Worm (Caenorhabditis elegans) whole organism, young adult: ENCODE measurements around the gene dmd-4.

Experiments
- C06A6.2 ChIP-seq: fragments of 200-800 bp; sonication (Bioruptor generic); conservative IDR thresholded peaks from 2 replicates; pipeline ENCODE4 v1.3.6; 2022; ENCODE audit warnings: missing genetic modification characterization, missing compliant biosample characterization
- ama-1 ChIP-seq, 3 experiments: fragments of 150-350 bp in 1 of 3; sonication (generic microtip) in 2 of 3; optimal IDR thresholded peaks; 2 replicates each; lab custom pipeline; 2014 to 2018; ENCODE audit warnings: missing biosample characterization in 2 of 3, missing genetic modification characterization in 2 of 3, missing genetic modification reagents in 2 of 3
- dpl-1 ChIP-seq: fragments of 150-350 bp; optimal IDR thresholded peaks from 2 replicates; lab custom pipeline; 2014; ENCODE audit warnings: missing biosample characterization, missing genetic modification reagents, missing genetic modification characterization
- efl-1 ChIP-seq: fragments of 150-350 bp; optimal IDR thresholded peaks from 2 replicates; lab custom pipeline; 2014; ENCODE audit warnings: missing biosample characterization, missing genetic modification reagents, missing genetic modification characterization
- hmg-20 ChIP-seq: fragments of 200-800 bp; sonication (Bioruptor generic); IDR thresholded peaks from 2 replicates; pipeline ENCODE4 v1.3.6; 2022; ENCODE audit warnings: missing genetic modification reagents, missing genetic modification characterization, missing compliant biosample characterization
- hsf-1 ChIP-seq: fragments of 200-800 bp; sonication (Bioruptor generic); IDR thresholded peaks from 2 replicates; pipeline ENCODE4 v1.3.6; 2022; ENCODE audit warnings: missing genetic modification reagents, missing genetic modification characterization, missing compliant biosample characterization
- nfya-1 ChIP-seq: sonication (generic microtip); optimal IDR thresholded peaks from 2 replicates; lab custom pipeline; 2017; ENCODE audit warnings: antibody characterized with exemption, missing compliant biosample characterization, missing genetic modification characterization, borderline replicate concordance; ENCODE audit not compliant: insufficient read depth
- nfya-2 ChIP-seq: fragments of 200-800 bp; sonication (Bioruptor generic); IDR thresholded peaks from 2 replicates; pipeline ENCODE4 v1.3.6; 2022; ENCODE audit warnings: missing genetic modification reagents, missing genetic modification characterization, missing compliant biosample characterization
- rec-8 ChIP-seq, 2 experiments: sonication (generic microtip); optimal IDR thresholded peaks; 2 replicates each; lab custom pipeline; 2016; ENCODE audit warnings: mild to moderate bottlenecking in 2 of 2, missing genetic modification characterization in 2 of 2, missing genetic modification reagents in 2 of 2, missing genotype in 2 of 2, missing biosample characterization in 1 of 2, missing compliant biosample characterization in 1 of 2, moderate library complexity in 1 of 2
- snpc-4 ChIP-seq, 5 experiments: fragments of 150-350 bp in 1 of 5; sonication (generic microtip) in 4 of 5; optimal IDR thresholded peaks; 2 replicates each; lab custom pipeline; 2014 to 2018; ENCODE audit warnings: missing genetic modification characterization in 5 of 5, missing biosample characterization in 3 of 5, antibody characterized with exemption in 2 of 5, mild to moderate bottlenecking in 2 of 5, missing compliant biosample characterization in 2 of 5, missing genotype in 2 of 5, moderate library complexity in 2 of 5, missing genetic modification reagents in 1 of 5
- somi-1 ChIP-seq: fragments of 200-800 bp; sonication (Bioruptor generic); optimal IDR thresholded peaks from 2 replicates; lab custom pipeline; 2018; ENCODE audit warnings: mild to moderate bottlenecking, missing genetic modification characterization, missing compliant biosample characterization
- unc-130 ChIP-seq: sonication (generic microtip); optimal IDR thresholded peaks from 2 replicates; lab custom pipeline; 2016; ENCODE audit warnings: missing genetic modification reagents, missing genetic modification characterization, missing compliant biosample characterization
- ztf-22 ChIP-seq: fragments of 200-800 bp; sonication (Bioruptor generic); optimal IDR thresholded peaks from 2 replicates; lab custom pipeline; 2018; ENCODE audit warnings: mild to moderate bottlenecking, missing genetic modification characterization, moderate library complexity, missing compliant biosample characterization

DNA sequence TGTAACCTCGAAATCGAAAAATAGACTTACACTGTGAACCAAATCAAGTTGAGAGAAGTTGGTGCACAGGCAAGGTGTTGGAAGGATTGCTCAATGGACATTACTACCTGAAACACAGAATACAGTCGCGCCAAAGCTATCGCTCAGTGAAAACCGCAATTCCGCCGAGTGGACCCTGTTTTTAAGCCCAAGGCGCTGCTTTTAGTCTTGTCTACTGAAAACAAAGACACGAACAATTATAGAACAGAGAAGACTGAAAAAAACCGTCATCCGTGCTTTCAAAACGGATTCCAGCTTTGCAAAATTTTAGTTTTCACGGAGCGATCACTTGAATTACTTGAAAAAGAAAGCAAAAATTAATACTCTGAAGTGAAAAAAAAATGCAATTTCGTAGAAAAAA, 6.5 kb upstream of the dmd-4 start, which contains the start of gene F31F6.1:
- TF ChIP-seq C06A6.2 (GFP tag; lab: Robert Waterston, UW), result no peak
- TF ChIP-seq ama-1 (optimal IDR thresholded peaks at IDR 0.05; lab: Kevin White, UChicago), result no peak
- no peak for TF ChIP-seq ama-1 (GFP tag; optimal IDR thresholded peaks at IDR 0.05; lab: Kevin White, UChicago)
- TF ChIP-seq nfya-2 (GFP tag; lab: Robert Waterston, UW), result no peak
- TF ChIP-seq dpl-1 (GFP tag; lab: Kevin White, UChicago), result no peak
- TF ChIP-seq snpc-4 (GFP tag; optimal IDR thresholded peaks at IDR 0.05; lab: Kevin White, UChicago), result no peak
- no peak for TF ChIP-seq snpc-4 (tag; optimal IDR thresholded peaks at IDR 0.05; lab: Kevin White, UChicago)
- no peak for TF ChIP-seq unc-130 (GFP tag; lab: Kevin White, UChicago)
- no peak for TF ChIP-seq somi-1 (GFP tag; lab: Kevin White, UChicago)
- no peak for TF ChIP-seq nfya-1 (tag; lab: Kevin White, UChicago)
- TF ChIP-seq hsf-1 (GFP tag; lab: Robert Waterston, UW), result no peak
- TF ChIP-seq ztf-22, result no peak
- TF ChIP-seq hmg-20 (GFP tag; lab: Robert Waterston, UW), result no peak
- no peak for TF ChIP-seq efl-1 (GFP tag; lab: Kevin White, UChicago)
- TF ChIP-seq rec-8 (tag; optimal IDR thresholded peaks at IDR 0.05; lab: Kevin White, UChicago), result no peak
